Fruit fly (Drosophila melanogaster) whole organism, embryonic: ENCODE data around the gene EMC3.

Source experiments
- Atf3 ChIP-seq: fragments of 200-800 bp; sonication (Bioruptor generic); optimal IDR thresholded peaks from 3 replicates; lab custom pipeline; 2016; ENCODE audit warnings: missing biosample characterization, missing genetic modification characterization
- CG10147 ChIP-seq: fragments of 200-800 bp; sonication (Bioruptor generic); optimal IDR thresholded peaks from 2 replicates; lab custom pipeline; 2019; ENCODE audit warnings: missing biosample characterization, mild to moderate bottlenecking, missing genetic modification characterization, moderate library complexity
- CG1024 ChIP-seq: fragments of 200-800 bp; sonication (Bioruptor generic); IDR thresholded peaks from 2 replicates; pipeline ENCODE4 v1.3.6; 2022; ENCODE audit warnings: missing biosample characterization, missing genetic modification characterization
- CG10267 ChIP-seq: fragments of 200-800 bp; sonication (Bioruptor generic); optimal IDR thresholded peaks from 2 replicates; lab custom pipeline; 2018; ENCODE audit warnings: missing biosample characterization, mild to moderate bottlenecking, missing genetic modification characterization, moderate library complexity
- CG11504 ChIP-seq: fragments of 200-800 bp; sonication (Bioruptor generic); optimal IDR thresholded peaks from 3 replicates; lab custom pipeline; 2019; ENCODE audit warnings: missing biosample characterization, mild to moderate bottlenecking, missing genetic modification characterization, moderate library complexity
- CG12391 ChIP-seq: fragments of 200-800 bp; sonication (Bioruptor generic); optimal IDR thresholded peaks from 3 replicates; lab custom pipeline; 2018; ENCODE audit warnings: missing biosample characterization, mild to moderate bottlenecking, missing genetic modification characterization, moderate library complexity
- CG12942 ChIP-seq: fragments of 200-800 bp; sonication (Bioruptor generic); optimal IDR thresholded peaks from 3 replicates; lab custom pipeline; 2016; ENCODE audit warnings: missing biosample characterization, missing genetic modification characterization
- CG13624 ChIP-seq: fragments of 200-800 bp; sonication (Bioruptor generic); optimal IDR thresholded peaks from 2 replicates; lab custom pipeline; 2016; ENCODE audit warnings: missing biosample characterization, missing genetic modification characterization
- CG1529 ChIP-seq: fragments of 200-800 bp; sonication (Bioruptor generic); optimal IDR thresholded peaks from 3 replicates; lab custom pipeline; 2018; ENCODE audit warnings: missing biosample characterization, missing genetic modification characterization
- CG1647 ChIP-seq: fragments of 200-800 bp; sonication (Bioruptor generic); optimal IDR thresholded peaks from 3 replicates; lab custom pipeline; 2016; ENCODE audit warnings: missing biosample characterization, missing genetic modification characterization
- CG17385 ChIP-seq: fragments of 200-800 bp; sonication (Bioruptor generic); optimal IDR thresholded peaks from 3 replicates; lab custom pipeline; 2018; ENCODE audit warnings: missing biosample characterization, mild to moderate bottlenecking, missing genetic modification characterization
- CG17802 ChIP-seq: fragments of 200-800 bp; sonication (Bioruptor generic); optimal IDR thresholded peaks from 2 replicates; lab custom pipeline; 2018; ENCODE audit warnings: missing biosample characterization, mild to moderate bottlenecking, missing genetic modification characterization, moderate library complexity
- CG18619 ChIP-seq: fragments of 200-800 bp; sonication (Bioruptor generic); optimal IDR thresholded peaks from 3 replicates; lab custom pipeline; 2017; ENCODE audit warnings: missing biosample characterization, mild to moderate bottlenecking, missing genetic modification characterization
- CG3281 ChIP-seq: fragments of 200-800 bp; sonication (Bioruptor generic); optimal IDR thresholded peaks from 3 replicates; lab custom pipeline; 2017; ENCODE audit warnings: missing biosample characterization, mild to moderate bottlenecking, missing genetic modification characterization
- CG33213 ChIP-seq: fragments of 200-800 bp; sonication (Bioruptor generic); optimal IDR thresholded peaks from 3 replicates; lab custom pipeline; 2016; ENCODE audit warnings: missing biosample characterization, missing genetic modification characterization
- CG3838 ChIP-seq: fragments of 200-800 bp; sonication (Bioruptor generic); optimal IDR thresholded peaks from 3 replicates; lab custom pipeline; 2016; ENCODE audit warnings: missing biosample characterization, missing genetic modification characterization
- CG7839 ChIP-seq: fragments of 200-800 bp; sonication (Bioruptor generic); optimal IDR thresholded peaks from 3 replicates; lab custom pipeline; 2018; ENCODE audit warnings: missing biosample characterization, mild to moderate bottlenecking, missing genetic modification characterization, moderate library complexity
- CG9932 ChIP-seq: fragments of 200-800 bp; sonication (Bioruptor generic); IDR thresholded peaks from 2 replicates; pipeline ENCODE4 v1.3.6; 2022; ENCODE audit warnings: missing biosample characterization, missing genetic modification characterization
- CoRest ChIP-seq: fragments of 200-800 bp; sonication (Bioruptor generic); optimal IDR thresholded peaks from 3 replicates; lab custom pipeline; 2018; ENCODE audit warnings: missing biosample characterization, mild to moderate bottlenecking, missing genetic modification characterization, moderate library complexity
- CrebB ChIP-seq: fragments of 200-800 bp; sonication (Bioruptor generic); optimal IDR thresholded peaks from 3 replicates; lab custom pipeline; 2018; ENCODE audit warnings: missing biosample characterization, mild to moderate bottlenecking, missing genetic modification characterization
- D ChIP-seq, 2 experiments: fragments of 200-800 bp in 1 of 2; fragments of >200 bp in 1 of 2; sonication (Bioruptor generic) in 1 of 2; optimal IDR thresholded peaks; 2 replicates in 1 of 2; 3 replicates in 1 of 2; lab custom pipeline; 2017; ENCODE audit warnings: mild to moderate bottlenecking in 1 of 2, missing biosample characterization in 1 of 2, missing genetic modification characterization in 1 of 2, missing genetic modification reagents in 1 of 2
- Dip3 ChIP-seq: fragments of 200-800 bp; sonication (Bioruptor generic); optimal IDR thresholded peaks from 3 replicates; lab custom pipeline; 2016; ENCODE audit warnings: missing biosample characterization, missing genetic modification characterization
- HLH54F ChIP-seq: fragments of 200-800 bp; sonication (Bioruptor generic); optimal IDR thresholded peaks from 3 replicates; lab custom pipeline; 2016; ENCODE audit warnings: missing biosample characterization, missing genetic modification characterization
- NC2β ChIP-seq: fragments of 200-800 bp; sonication (Bioruptor generic); optimal IDR thresholded peaks from 2 replicates; lab custom pipeline; 2016; ENCODE audit warnings: missing biosample characterization, missing genetic modification characterization
- NfI ChIP-seq: fragments of 200-800 bp; sonication (Bioruptor generic); optimal IDR thresholded peaks from 3 replicates; lab custom pipeline; 2018; ENCODE audit warnings: missing biosample characterization, mild to moderate bottlenecking, missing genetic modification characterization, moderate library complexity
- Oaz ChIP-seq: fragments of 200-800 bp; sonication (Bioruptor generic); IDR thresholded peaks from 2 replicates; pipeline ENCODE4 v1.3.6; 2022; ENCODE audit warnings: missing biosample characterization, missing genetic modification characterization
- Scr ChIP-seq: fragments of 200-800 bp; sonication (Bioruptor generic); IDR thresholded peaks from 2 replicates; pipeline ENCODE4 v1.3.6; 2022; ENCODE audit warnings: missing biosample characterization, missing genetic modification characterization; ENCODE audit not compliant: partially characterized antibody
- Ssrp ChIP-seq: fragments of 200-800 bp; sonication (Bioruptor generic); optimal IDR thresholded peaks from 2 replicates; lab custom pipeline; 2018; ENCODE audit warnings: missing biosample characterization, mild to moderate bottlenecking, missing genetic modification characterization, moderate library complexity
- Stat92E ChIP-seq, 3 experiments: fragments of >200 bp in 2 of 3; fragments of 200-800 bp in 1 of 3; sonication (Bioruptor generic) in 1 of 3; optimal IDR thresholded peaks; 2 replicates each; lab custom pipeline; 2017 to 2019; ENCODE audit warnings: missing biosample characterization in 3 of 3, missing genetic modification characterization in 3 of 3, mild to moderate bottlenecking in 1 of 3, moderate library complexity in 1 of 3
- Xbp1 ChIP-seq: fragments of 200-800 bp; sonication (Bioruptor generic); optimal IDR thresholded peaks from 3 replicates; lab custom pipeline; 2016; ENCODE audit warnings: missing biosample characterization, mild to moderate bottlenecking, missing genetic modification characterization
- ab ChIP-seq: fragments of 200-800 bp; sonication (Bioruptor generic); optimal IDR thresholded peaks from 2 replicates; lab custom pipeline; 2016; ENCODE audit warnings: missing biosample characterization, missing genetic modification characterization
- bcd ChIP-seq: fragments of 200-800 bp; sonication (Bioruptor generic); optimal IDR thresholded peaks from 2 replicates; lab custom pipeline; 2017; ENCODE audit warnings: missing biosample characterization, mild to moderate bottlenecking, missing genetic modification characterization
- croc ChIP-seq: fragments of 200-800 bp; sonication (Bioruptor generic); conservative IDR thresholded peaks from 3 replicates; pipeline ENCODE4 v1.3.6; 2022; ENCODE audit warnings: missing biosample characterization, missing genetic modification characterization
- crp ChIP-seq, 2 experiments: fragments of 200-800 bp; sonication (Bioruptor generic); optimal IDR thresholded peaks; 2 replicates in 1 of 2; 3 replicates in 1 of 2; lab custom pipeline; 2017; ENCODE audit warnings: missing biosample characterization in 2 of 2, missing genetic modification characterization in 2 of 2, mild to moderate bottlenecking in 1 of 2, moderate library complexity in 1 of 2
- dan ChIP-seq: fragments of 200-800 bp; sonication (Bioruptor generic); IDR thresholded peaks from 2 replicates; pipeline ENCODE4 v1.3.6; 2022; ENCODE audit warnings: missing biosample characterization, missing genetic modification characterization
- fru ChIP-seq: fragments of >200 bp; optimal IDR thresholded peaks from 2 replicates; lab custom pipeline; 2017
- gcm2 ChIP-seq: fragments of 200-800 bp; sonication (Bioruptor generic); optimal IDR thresholded peaks from 2 replicates; lab custom pipeline; 2016; ENCODE audit warnings: missing biosample characterization, missing genetic modification characterization
- lbe ChIP-seq: fragments of 200-800 bp; sonication (Bioruptor generic); optimal IDR thresholded peaks from 2 replicates; lab custom pipeline; 2016; ENCODE audit warnings: missing biosample characterization, mild to moderate bottlenecking, missing genetic modification characterization
- lmd ChIP-seq: fragments of 200-800 bp; sonication (Bioruptor generic); IDR thresholded peaks from 2 replicates; pipeline ENCODE4 v1.3.6; 2022; ENCODE audit warnings: missing biosample characterization, missing genetic modification characterization
- oc ChIP-seq: fragments of 200-800 bp; sonication (Bioruptor generic); optimal IDR thresholded peaks from 2 replicates; lab custom pipeline; 2018; ENCODE audit warnings: missing biosample characterization, mild to moderate bottlenecking, missing genetic modification characterization, moderate library complexity
- run ChIP-seq: fragments of 200-800 bp; sonication (Bioruptor generic); optimal IDR thresholded peaks from 3 replicates; lab custom pipeline; 2018; ENCODE audit warnings: missing biosample characterization, mild to moderate bottlenecking, missing genetic modification characterization
- salm ChIP-seq: fragments of 200-800 bp; sonication (Bioruptor generic); optimal IDR thresholded peaks from 2 replicates; lab custom pipeline; 2018; ENCODE audit warnings: missing biosample characterization, mild to moderate bottlenecking, missing genetic modification characterization
- sc ChIP-seq, 3 experiments: fragments of >200 bp in 2 of 3; fragments of 200-800 bp in 1 of 3; sonication (Bioruptor generic) in 1 of 3; optimal IDR thresholded peaks; 2 replicates in 2 of 3; 3 replicates in 1 of 3; lab custom pipeline; 2017; ENCODE audit warnings: mild to moderate bottlenecking in 1 of 3, missing biosample characterization in 1 of 3, missing genetic modification characterization in 1 of 3, missing genetic modification reagents in 1 of 3
- slbo ChIP-seq: fragments of 200-800 bp; sonication (Bioruptor generic); IDR thresholded peaks from 2 replicates; pipeline ENCODE4 v1.3.6; 2022; ENCODE audit warnings: missing biosample characterization, missing genetic modification characterization
- trh ChIP-seq: fragments of 200-800 bp; sonication (Bioruptor generic); optimal IDR thresholded peaks from 2 replicates; lab custom pipeline; 2016; ENCODE audit warnings: missing biosample characterization, missing genetic modification characterization
- usp ChIP-seq: fragments of >200 bp; optimal IDR thresholded peaks from 2 replicates; lab custom pipeline; 2017; ENCODE audit warnings: missing biosample characterization, missing genetic modification characterization
- wek ChIP-seq: fragments of 200-800 bp; sonication (Bioruptor generic); optimal IDR thresholded peaks from 3 replicates; lab custom pipeline; 2018; ENCODE audit warnings: missing biosample characterization, mild to moderate bottlenecking, missing genetic modification characterization, moderate library complexity
- zen ChIP-seq: fragments of 200-800 bp; sonication (Bioruptor generic); optimal IDR thresholded peaks from 3 replicates; lab custom pipeline; 2018; ENCODE audit warnings: missing biosample characterization, mild to moderate bottlenecking, missing genetic modification characterization, moderate library complexity

EMC3 gene

DNA sequence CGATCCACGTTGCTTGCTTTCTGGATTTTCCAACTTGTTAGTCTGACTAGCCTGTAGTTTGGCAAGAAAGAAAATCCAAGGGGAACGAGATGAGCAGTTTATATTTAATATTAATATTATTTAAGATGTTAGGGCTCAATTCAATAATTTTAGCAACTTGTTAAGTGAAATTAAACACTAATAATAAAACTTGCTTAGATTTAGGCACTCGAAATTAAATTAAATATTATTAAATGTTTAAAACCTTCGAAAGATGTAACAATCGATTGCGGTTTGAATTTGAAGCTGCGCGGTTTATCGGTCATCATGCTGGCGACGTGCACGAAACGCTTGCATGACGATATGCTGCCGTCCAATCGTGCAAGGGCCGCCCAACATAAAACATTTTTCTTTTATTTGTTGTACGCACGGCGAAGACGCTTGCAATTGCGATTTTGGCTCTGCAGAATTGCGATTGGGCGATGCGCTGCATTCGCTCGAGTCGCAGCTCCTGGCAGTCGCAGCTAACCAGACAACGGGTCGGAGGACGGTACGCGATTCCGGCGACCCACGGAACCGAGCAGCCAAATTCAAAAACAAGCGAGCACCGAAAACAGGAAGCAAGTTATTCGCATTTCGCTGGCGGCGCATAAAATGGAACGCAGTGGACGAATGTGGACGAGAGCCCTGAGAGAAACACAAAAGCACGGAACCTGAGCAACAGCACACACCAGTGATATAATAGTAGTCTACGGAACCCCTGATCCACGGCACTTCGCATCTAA, 5.0 kb upstream of the EMC3 start, which contains the start of the genes Vha16-5 and CG12299 (continued):
- TF ChIP-seq D (optimal IDR thresholded peaks at IDR 0.05; lab: Kevin White, UChicago), result no peak
- no peak for TF ChIP-seq D (GFP tag; optimal IDR thresholded peaks at IDR 0.05; lab: Kevin White, UChicago)
- peak; percentile 92 for TF ChIP-seq CG33213 (GFP tag; lab: Kevin White, UChicago)
- TF ChIP-seq run (tag; lab: Kevin White, UChicago), result no peak
- peak; percentile 74 for TF ChIP-seq CoRest (tag; lab: Kevin White, UChicago)
- peak; percentile 78 for TF ChIP-seq Oaz (GFP tag; lab: Robert Waterston, UW)
- peak; percentile 96 for TF ChIP-seq Xbp1 (GFP tag; lab: Kevin White, UChicago)
- TF ChIP-seq CG9932 (GFP tag; lab: Robert Waterston, UW), result peak; percentile 95
- peak; percentile 83 for TF ChIP-seq CG12391 (tag; lab: Kevin White, UChicago)
- peak; percentile 20 for TF ChIP-seq CrebB (tag; lab: Kevin White, UChicago)
- TF ChIP-seq usp, result no peak
- peak; percentile 26 for TF ChIP-seq CG10147 (GFP tag; lab: Kevin White, UChicago)
- no peak for TF ChIP-seq fru (lab: Kevin White, UChicago)
- peak; percentile 24 for TF ChIP-seq salm (tag; lab: Kevin White, UChicago)
- TF ChIP-seq CG7839 (tag; lab: Kevin White, UChicago), result no peak
- no peak for TF ChIP-seq sc (optimal IDR thresholded peaks at IDR 0.05; lab: Kevin White, UChicago)
- no peak for TF ChIP-seq sc (GFP tag; optimal IDR thresholded peaks at IDR 0.05; lab: Kevin White, UChicago)
- peak; percentile 80 for TF ChIP-seq Ssrp (tag; lab: Kevin White, UChicago)
- TF ChIP-seq oc (tag; lab: Kevin White, UChicago), result no peak
- TF ChIP-seq gcm2 (GFP tag; lab: Kevin White, UChicago), result peak; percentile 68
- peak; percentile 72 for TF ChIP-seq bcd (GFP tag; lab: Kevin White, UChicago)
- peak; percentile 70 for TF ChIP-seq CG17802 (tag; lab: Kevin White, UChicago)
- peak; percentile 83 for TF ChIP-seq Dip3
- peak; percentile 77 for TF ChIP-seq CG13624
- peak; percentile 92 for TF ChIP-seq lmd (GFP tag; lab: Robert Waterston, UW)
- TF ChIP-seq Atf3 (GFP tag; lab: Kevin White, UChicago), result peak; percentile 62
- TF ChIP-seq trh (GFP tag; lab: Kevin White, UChicago), result peak; percentile 50
- TF ChIP-seq NC2β (GFP tag; lab: Kevin White, UChicago), result peak; percentile 85
- peak; percentile 94 for TF ChIP-seq zen (tag; lab: Kevin White, UChicago)
- peak; percentile 96 for TF ChIP-seq slbo (GFP tag; lab: Robert Waterston, UW)
- peak; percentile 86 for TF ChIP-seq CG12942
- no peak for TF ChIP-seq CG1529 (GFP tag; lab: Kevin White, UChicago)
- TF ChIP-seq crp (GFP tag; optimal IDR thresholded peaks at IDR 0.05; lab: Kevin White, UChicago), result peak in 1 of 2 experiments; percentile 57
- TF ChIP-seq Stat92E (GFP tag; optimal IDR thresholded peaks at IDR 0.05; lab: Kevin White, UChicago), result no peak
- TF ChIP-seq CG1647 (GFP tag; lab: Kevin White, UChicago), result peak; percentile 92
- peak; percentile 81 for TF ChIP-seq NfI
- TF ChIP-seq CG11504 (tag; lab: Kevin White, UChicago), result no peak
- peak; percentile 70; the same call in 2 of the 3 replicates for TF ChIP-seq croc (GFP tag; lab: Robert Waterston, UW)
- TF ChIP-seq CG17385 (GFP tag; lab: Kevin White, UChicago), result peak; percentile 38
- TF ChIP-seq CG1024, result peak; percentile 88
- peak; percentile 73 for TF ChIP-seq lbe (GFP tag; lab: Kevin White, UChicago)
- TF ChIP-seq wek (GFP tag; lab: Kevin White, UChicago), result no peak
- no peak for TF ChIP-seq CG3281 (GFP tag; lab: Kevin White, UChicago)
- peak; percentile 57 for TF ChIP-seq CG10267 (tag; lab: Kevin White, UChicago)
- TF ChIP-seq Scr (GFP tag; lab: Robert Waterston, UW), result peak; percentile 74
- TF ChIP-seq dan (GFP tag; lab: Robert Waterston, UW), result peak; percentile 72
- peak; percentile 63 for TF ChIP-seq CG18619
- peak; percentile 57 for TF ChIP-seq CG3838 (GFP tag; lab: Kevin White, UChicago)
- TF ChIP-seq HLH54F (GFP tag; lab: Kevin White, UChicago), result peak; percentile 93
- peak; percentile 87 for TF ChIP-seq ab (GFP tag; lab: Kevin White, UChicago)
